Worm (Caenorhabditis elegans) whole organism, midembryonic: ENCODE data around the gene ctsa-1.1.

ENCODE experiments used
- cog-1 ChIP-seq: sonication (generic microtip); optimal IDR thresholded peaks from 2 replicates; lab custom pipeline; 2016; ENCODE audit warnings: missing genetic modification characterization, missing compliant biosample characterization
- flt-1 ChIP-seq: fragments of 200-800 bp; sonication (Bioruptor generic); IDR thresholded peaks from 2 replicates; pipeline ENCODE4 v1.3.6; 2022; ENCODE audit warnings: missing genetic modification characterization, missing compliant biosample characterization
- tab-1 ChIP-seq: fragments of 200-800 bp; sonication (Bioruptor generic); IDR thresholded peaks from 2 replicates; pipeline ENCODE4 v1.3.6; 2022; ENCODE audit warnings: missing genetic modification characterization, missing compliant biosample characterization
- ztf-23 ChIP-seq: fragments of 200-800 bp; sonication (Bioruptor generic); IDR thresholded peaks from 2 replicates; pipeline ENCODE4 v1.3.6; 2022; ENCODE audit warnings: missing genetic modification reagents, missing genetic modification characterization, missing compliant biosample characterization
- ztf-29 ChIP-seq: fragments of 200-800 bp; sonication (Bioruptor generic); IDR thresholded peaks from 2 replicates; pipeline ENCODE4 v1.3.6; 2022; ENCODE audit warnings: missing genetic modification reagents, missing genetic modification characterization, missing compliant biosample characterization

ce11 chrII:4710120-4710519 lies 27.3 kb upstream of the ctsa-1.1 start, which contains the start of gene tag-151:
- TF ChIP-seq cog-1 (tag; lab: Kevin White, UChicago) = no peak
- TF ChIP-seq ztf-29 = no peak
- TF ChIP-seq flt-1 = no peak
- no peak for TF ChIP-seq ztf-23 (GFP tag; lab: Robert Waterston, UW)
- TF ChIP-seq tab-1 (GFP tag; lab: Robert Waterston, UW) = no peak
